Fruit fly (Drosophila melanogaster) S2 (cell line): ENCODE results near the gene CG3408.

Experiments
- CG8478 ChIP-seq: fragments of >200 bp; optimal IDR thresholded peaks from 2 replicates; lab custom pipeline; 2018
- CTCF ChIP-seq, 2 experiments: fragments of >200 bp; optimal IDR thresholded peaks; 2 replicates each; lab custom pipeline; 2018

- TF ChIP-seq CG8478, result no peak
- TF ChIP-seq CTCF (optimal IDR thresholded peaks at IDR 0.05; lab: Kevin White, UChicago), result no peak
Observed at dm6 chr3L:9468261-9468890, 41.0 kb downstream of the CG3408 start.
